Worm (Caenorhabditis elegans) whole organism, L2 larva: Measurements from ENCODE around the gene F28D1.6.

Experiments used
- C34F6.9 ChIP-seq: fragments of 150-350 bp; optimal IDR thresholded peaks from 2 replicates; lab custom pipeline; 2014; ENCODE audit warnings: missing biosample characterization, missing genetic modification characterization
- F13H6.1 ChIP-seq: sonication (generic microtip); optimal IDR thresholded peaks from 2 replicates; lab custom pipeline; 2016; ENCODE audit warnings: missing genetic modification characterization, missing compliant biosample characterization
- R02D3.7 ChIP-seq: fragments of 150-350 bp; optimal IDR thresholded peaks from 2 replicates; lab custom pipeline; 2014; ENCODE audit warnings: missing biosample characterization, missing genetic modification characterization
- ZK546.5 ChIP-seq: sonication (generic microtip); optimal IDR thresholded peaks from 2 replicates; lab custom pipeline; 2017; ENCODE audit warnings: missing biosample characterization, missing genetic modification characterization
- alr-1 ChIP-seq: fragments of 150-350 bp; optimal IDR thresholded peaks from 2 replicates; lab custom pipeline; 2014; ENCODE audit warnings: missing biosample characterization, missing genetic modification characterization
- aly-2 ChIP-seq: fragments of 150-350 bp; optimal IDR thresholded peaks from 2 replicates; lab custom pipeline; 2014; ENCODE audit warnings: missing biosample characterization, missing genetic modification characterization
- ama-1 ChIP-seq: fragments of 150-350 bp; optimal IDR thresholded peaks from 2 replicates; lab custom pipeline; 2018; ENCODE audit warnings: inconsistent platforms
- blmp-1 ChIP-seq: sonication (generic microtip); optimal IDR thresholded peaks from 2 replicates; lab custom pipeline; 2017; ENCODE audit warnings: missing genetic modification characterization, mild to moderate bottlenecking, missing compliant biosample characterization, antibody characterized with exemption, moderate library complexity; ENCODE audit not compliant: insufficient read depth
- ceh-16 ChIP-seq: fragments of 150-350 bp; optimal IDR thresholded peaks from 2 replicates; lab custom pipeline; 2014; ENCODE audit warnings: missing biosample characterization, missing genetic modification characterization
- ceh-82 ChIP-seq: fragments of 150-350 bp; optimal IDR thresholded peaks from 2 replicates; lab custom pipeline; 2014; ENCODE audit warnings: missing biosample characterization, missing genetic modification characterization
- crh-2 ChIP-seq: sonication (generic microtip); optimal IDR thresholded peaks from 2 replicates; lab custom pipeline; 2017; ENCODE audit warnings: missing biosample characterization, missing genetic modification characterization
- dmd-4 ChIP-seq: sonication (generic microtip); optimal IDR thresholded peaks from 2 replicates; lab custom pipeline; 2017; ENCODE audit warnings: missing biosample characterization, missing genetic modification characterization
- egl-27 ChIP-seq: sonication (generic microtip); optimal IDR thresholded peaks from 3 replicates; lab custom pipeline; 2017; ENCODE audit warnings: missing biosample characterization, missing genetic modification reagents, missing genetic modification characterization
- elt-1 ChIP-seq: fragments of 150-350 bp; optimal IDR thresholded peaks from 2 replicates; lab custom pipeline; 2014; ENCODE audit warnings: missing biosample characterization, missing genetic modification characterization
- elt-3 ChIP-seq: sonication (generic microtip); optimal IDR thresholded peaks from 2 replicates; lab custom pipeline; 2017; ENCODE audit warnings: missing biosample characterization, missing genetic modification characterization
- fos-1 ChIP-seq: fragments of 150-350 bp; optimal IDR thresholded peaks from 2 replicates; lab custom pipeline; 2014; ENCODE audit warnings: missing biosample characterization, missing genetic modification characterization
- gmeb-1 ChIP-seq: fragments of 150-350 bp; optimal IDR thresholded peaks from 2 replicates; lab custom pipeline; 2014; ENCODE audit warnings: missing biosample characterization, missing genetic modification characterization
- lin-11 ChIP-seq: fragments of 150-350 bp; sonication (generic microtip); optimal IDR thresholded peaks from 2 replicates; lab custom pipeline; 2014; ENCODE audit warnings: missing biosample characterization, missing genetic modification characterization, inconsistent platforms, mixed read lengths
- lin-13 ChIP-seq: fragments of 150-350 bp; optimal IDR thresholded peaks from 2 replicates; lab custom pipeline; 2014; ENCODE audit warnings: missing biosample characterization, missing genetic modification reagents, missing genetic modification characterization
- lsy-2 ChIP-seq, 2 experiments: fragments of 150-350 bp in 1 of 2; sonication (generic microtip) in 1 of 2; optimal IDR thresholded peaks; 2 replicates each; lab custom pipeline; 2014 to 2017; ENCODE audit warnings: missing biosample characterization in 2 of 2, missing genetic modification characterization in 2 of 2
- mab-5 ChIP-seq: fragments of 150-350 bp; optimal IDR thresholded peaks from 2 replicates; lab custom pipeline; 2014; ENCODE audit warnings: missing biosample characterization, missing genetic modification characterization
- mbf-1 ChIP-seq: sonication (generic microtip); optimal IDR thresholded peaks from 2 replicates; lab custom pipeline; 2017; ENCODE audit warnings: missing biosample characterization, missing genetic modification characterization
- mdl-1 ChIP-seq, 2 experiments: fragments of 150-350 bp in 1 of 2; sonication (generic microtip) in 1 of 2; optimal IDR thresholded peaks; 2 replicates each; lab custom pipeline; 2017; ENCODE audit warnings: missing biosample characterization in 2 of 2, missing genetic modification characterization in 2 of 2
- nhr-10 ChIP-seq: sonication (generic microtip); optimal IDR thresholded peaks from 2 replicates; lab custom pipeline; 2017; ENCODE audit warnings: missing biosample characterization, missing genetic modification characterization
- nhr-12 ChIP-seq: fragments of 150-350 bp; optimal IDR thresholded peaks from 2 replicates; lab custom pipeline; 2014; ENCODE audit warnings: missing biosample characterization, missing genetic modification characterization
- nhr-129 ChIP-seq: fragments of 150-350 bp; optimal IDR thresholded peaks from 2 replicates; lab custom pipeline; 2014; ENCODE audit warnings: missing biosample characterization, missing genetic modification characterization
- nhr-21 ChIP-seq: fragments of 150-350 bp; optimal IDR thresholded peaks from 2 replicates; lab custom pipeline; 2014; ENCODE audit warnings: missing biosample characterization, missing genetic modification characterization
- nhr-23 ChIP-seq: fragments of 150-350 bp; optimal IDR thresholded peaks from 2 replicates; lab custom pipeline; 2014; ENCODE audit warnings: missing biosample characterization, missing genetic modification reagents, missing genetic modification characterization
- nhr-237 ChIP-seq: fragments of 150-350 bp; optimal IDR thresholded peaks from 2 replicates; lab custom pipeline; 2014; ENCODE audit warnings: missing biosample characterization, missing genetic modification characterization
- nhr-25 ChIP-seq: fragments of 150-350 bp; sonication (generic microtip); optimal IDR thresholded peaks from 3 replicates; lab custom pipeline; 2014; ENCODE audit warnings: missing biosample characterization, missing genetic modification characterization
- nhr-6 ChIP-seq: fragments of 150-350 bp; optimal IDR thresholded peaks from 2 replicates; lab custom pipeline; 2014; ENCODE audit warnings: missing biosample characterization, missing genetic modification characterization
- nhr-77 ChIP-seq: fragments of 150-350 bp; optimal IDR thresholded peaks from 2 replicates; lab custom pipeline; 2014; ENCODE audit warnings: missing biosample characterization, missing genetic modification characterization
- peb-1 ChIP-seq: fragments of 150-350 bp; optimal IDR thresholded peaks from 2 replicates; lab custom pipeline; 2014; ENCODE audit warnings: missing biosample characterization, missing genetic modification characterization
- sem-4 ChIP-seq: fragments of 150-350 bp; optimal IDR thresholded peaks from 2 replicates; lab custom pipeline; 2014; ENCODE audit warnings: missing biosample characterization, missing genetic modification reagents, missing genetic modification characterization
- sma-3 ChIP-seq: sonication (generic microtip); optimal IDR thresholded peaks from 2 replicates; lab custom pipeline; 2016; ENCODE audit warnings: missing genetic modification reagents, missing genetic modification characterization, missing compliant biosample characterization
- sma-9 ChIP-seq, 2 experiments: fragments of 150-350 bp in 1 of 2; sonication (generic microtip) in 1 of 2; optimal IDR thresholded peaks; 2 replicates each; lab custom pipeline; 2014 to 2016; ENCODE audit warnings: missing genetic modification characterization in 2 of 2, mild to moderate bottlenecking in 1 of 2, missing biosample characterization in 1 of 2, missing compliant biosample characterization in 1 of 2, missing genetic modification reagents in 1 of 2, moderate library complexity in 1 of 2
- snpc-4 ChIP-seq: fragments of 150-350 bp; optimal IDR thresholded peaks from 2 replicates; lab custom pipeline; 2014; ENCODE audit warnings: missing biosample characterization, missing genetic modification characterization
- unc-39 ChIP-seq: fragments of 150-350 bp; optimal IDR thresholded peaks from 2 replicates; lab custom pipeline; 2014; ENCODE audit warnings: missing biosample characterization, missing genetic modification characterization
- unc-55 ChIP-seq: fragments of 150-350 bp; sonication (generic microtip); optimal IDR thresholded peaks from 3 replicates; lab custom pipeline; 2014; ENCODE audit warnings: missing biosample characterization, missing genetic modification reagents, missing genetic modification characterization
- zag-1 ChIP-seq: fragments of 150-350 bp; optimal IDR thresholded peaks from 2 replicates; lab custom pipeline; 2014; ENCODE audit warnings: missing biosample characterization, missing genetic modification characterization
- ztf-1 ChIP-seq: fragments of 200-800 bp; sonication (Bioruptor generic); conservative IDR thresholded peaks from 2 replicates; pipeline ENCODE4 v1.3.6; 2022; ENCODE audit warnings: missing genetic modification characterization, missing compliant biosample characterization
- ztf-11 ChIP-seq: sonication (generic microtip); optimal IDR thresholded peaks from 2 replicates; lab custom pipeline; 2017; ENCODE audit warnings: missing biosample characterization, missing genetic modification characterization
- ztf-4 ChIP-seq: fragments of 150-350 bp; optimal IDR thresholded peaks from 2 replicates; lab custom pipeline; 2014; ENCODE audit warnings: missing biosample characterization, missing genetic modification characterization

Gene F28D1.6

ce11 chrIV:12398437-12398836 lies 13.5 kb upstream of the F28D1.6 start, which contains the start of gene acs-20:
Gene acs-20, minus strand, starts transcription at chrIV:12398706.
- TF ChIP-seq zag-1 (tag; lab: Kevin White, UChicago), result no peak
- no peak for TF ChIP-seq elt-3 (tag; lab: Kevin White, UChicago)
- no peak for TF ChIP-seq nhr-237 (tag; lab: Kevin White, UChicago)
- TF ChIP-seq nhr-23 (tag; lab: Kevin White, UChicago), result no peak
- TF ChIP-seq nhr-10 (tag; lab: Kevin White, UChicago), result no peak
- TF ChIP-seq nhr-21 (tag; lab: Kevin White, UChicago), result no peak
- TF ChIP-seq, all 48 proteins: peak for 0

ce11 chrIV:12396645-12397258 lies 11.8 kb upstream of the F28D1.6 start:
- no peak for TF ChIP-seq alr-1 (tag; lab: Kevin White, UChicago)
- TF ChIP-seq nhr-21 (tag; lab: Kevin White, UChicago), result peak; percentile 59
- TF ChIP-seq snpc-4 (tag; lab: Kevin White, UChicago), result no peak
- TF ChIP-seq unc-39 (tag; lab: Kevin White, UChicago), result no peak
- no peak for TF ChIP-seq mab-5 (tag; lab: Kevin White, UChicago)
- no peak for TF ChIP-seq mbf-1
- TF ChIP-seq peb-1 (tag; lab: Kevin White, UChicago), result no peak
- no peak for TF ChIP-seq crh-2 (tag; lab: Kevin White, UChicago)
- TF ChIP-seq gmeb-1 (tag; lab: Kevin White, UChicago), result no peak
- TF ChIP-seq lin-13 (GFP tag; lab: Kevin White, UChicago), result no peak
- TF ChIP-seq elt-3 (tag; lab: Kevin White, UChicago), result no peak
- no peak for TF ChIP-seq aly-2 (tag; lab: Kevin White, UChicago)
- no peak for TF ChIP-seq ceh-82 (tag; lab: Kevin White, UChicago)
- no peak for TF ChIP-seq ceh-16 (tag; lab: Kevin White, UChicago)
- TF ChIP-seq ztf-11 (tag; lab: Kevin White, UChicago), result no peak
- TF ChIP-seq nhr-23 (tag; lab: Kevin White, UChicago), result no peak
- TF ChIP-seq nhr-6 (tag; lab: Kevin White, UChicago), result no peak
- TF ChIP-seq fos-1 (tag; lab: Kevin White, UChicago), result peak; percentile 65
- no peak for TF ChIP-seq ztf-1 (GFP tag; lab: Robert Waterston, UW)
- TF ChIP-seq blmp-1 (tag; lab: Kevin White, UChicago), result peak; percentile 77
- no peak for TF ChIP-seq R02D3.7
- no peak for TF ChIP-seq lin-11
- TF ChIP-seq nhr-129, result peak; percentile 89
- TF ChIP-seq lsy-2 (tag; optimal IDR thresholded peaks at IDR 0.05; lab: Kevin White, UChicago), result peak in 1 of 2 experiments; percentile 61
- TF ChIP-seq nhr-77, result no peak
- TF ChIP-seq C34F6.9 (tag; lab: Kevin White, UChicago), result peak; percentile 15
- TF ChIP-seq sma-9 (GFP tag; optimal IDR thresholded peaks at IDR 0.05; lab: Kevin White, UChicago), result peak; percentile 13
- no peak for TF ChIP-seq sma-9 (tag; optimal IDR thresholded peaks at IDR 0.05; lab: Kevin White, UChicago)
- peak; percentile 60 for TF ChIP-seq sem-4
- peak; percentile 15 for TF ChIP-seq sma-3
- TF ChIP-seq unc-55 (GFP tag; lab: Kevin White, UChicago), result no peak
- no peak for TF ChIP-seq dmd-4
- peak; percentile 82 for TF ChIP-seq nhr-25 (tag; lab: Kevin White, UChicago)

ce11 chrIV:12391003-12391637 lies 6.2 kb upstream of the F28D1.6 start, which contains the start of the genes rps-23 and dpm-3:
Gene rps-23, minus strand, starts transcription at chrIV:12391053.
Gene dpm-3, plus strand, starts transcription at chrIV:12391587.
- TF ChIP-seq ztf-11 (tag; lab: Kevin White, UChicago) (no peak), ztf-4 (tag; lab: Kevin White, UChicago) (peak; percentile 86), nhr-6 (tag; lab: Kevin White, UChicago) (peak; percentile 76), C34F6.9 (tag; lab: Kevin White, UChicago) (peak; percentile 96), ceh-82 (tag; lab: Kevin White, UChicago) (peak; percentile 90), ama-1 (lab: Kevin White, UChicago) (peak; percentile 25), dmd-4 (no peak), nhr-237 (tag; lab: Kevin White, UChicago) (peak; percentile 62), aly-2 (tag; lab: Kevin White, UChicago) (no peak), sma-9 (GFP tag; optimal IDR thresholded peaks at IDR 0.05; lab: Kevin White, UChicago) (peak; percentile 93), sma-9 (tag; optimal IDR thresholded peaks at IDR 0.05; lab: Kevin White, UChicago) (no peak), elt-1 (tag; lab: Kevin White, UChicago) (no peak), lin-11 (peak; percentile 97), ztf-1 (GFP tag; lab: Robert Waterston, UW) (no peak), nhr-23 (tag; lab: Kevin White, UChicago) (no peak), ZK546.5 (peak; percentile 98), blmp-1 (tag; lab: Kevin White, UChicago) (peak; percentile 75), unc-39 (tag; lab: Kevin White, UChicago) (no peak), mab-5 (tag; lab: Kevin White, UChicago) (peak; percentile 80), mdl-1 (tag; optimal IDR thresholded peaks at IDR 0.05; lab: Kevin White, UChicago) (peak; percentile 33 to 49), F13H6.1 (tag; lab: Kevin White, UChicago) (peak; percentile 89), elt-3 (tag; lab: Kevin White, UChicago) (no peak), nhr-77 (peak; percentile 50), R02D3.7 (peak; percentile 51), egl-27 (tag; lab: Kevin White, UChicago) (peak; percentile 73), sma-3 (peak; percentile 95), ceh-16 (tag; lab: Kevin White, UChicago) (peak; percentile 8), nhr-12 (tag; lab: Kevin White, UChicago) (no peak), peb-1 (tag; lab: Kevin White, UChicago) (no peak), nhr-129 (peak; percentile 99), fos-1 (tag; lab: Kevin White, UChicago) (peak; percentile 81), nhr-21 (tag; lab: Kevin White, UChicago) (peak; percentile 88), lin-13 (GFP tag; lab: Kevin White, UChicago) (peak; percentile 96), unc-55 (GFP tag; lab: Kevin White, UChicago) (peak; percentile 98)
